Worm (Caenorhabditis elegans): ENCODE data around the gene C48D1.5.

DNA sequence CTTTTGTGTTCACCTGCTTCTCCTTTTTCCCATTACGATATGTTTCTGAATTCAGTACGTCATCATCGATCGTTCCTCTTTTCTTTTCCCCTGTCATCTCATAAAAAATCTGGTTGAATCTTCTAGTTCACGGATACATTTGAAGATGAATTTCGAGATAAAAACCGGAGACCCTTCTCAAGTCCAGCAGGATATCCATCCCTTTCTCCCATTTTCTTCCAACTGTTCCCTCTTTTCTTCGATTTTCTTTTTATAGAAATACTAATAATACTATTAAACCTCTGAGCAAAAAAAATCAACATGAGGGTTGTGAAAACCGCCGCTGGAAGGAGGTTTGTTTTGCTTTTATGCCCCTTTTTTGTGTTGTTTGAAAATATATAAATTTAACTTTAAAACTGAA lies 34.1 kb downstream of the C48D1.5 start, which contains the start of gene bus-12:
- TF ChIP-seq ceh-36 (tag; optimal IDR thresholded peaks at IDR 0.05) (no peak), ama-1 (optimal IDR thresholded peaks at IDR 0.05) (no peak), tbx-37 (GFP tag; conservative IDR thresholded peaks at IDR 0.05) (no peak), sea-1 (GFP tag; conservative IDR thresholded peaks at IDR 0.05) (no peak), pes-1 (GFP tag; IDR thresholded peaks at IDR 0.05) (no peak), tra-4 (tag; optimal IDR thresholded peaks at IDR 0.05) (no peak), aly-1 (tag; optimal IDR thresholded peaks at IDR 0.05) (no peak), hnd-1 (tag; optimal IDR thresholded peaks at IDR 0.05) (no peak), tbx-11 (GFP tag; IDR thresholded peaks at IDR 0.05) (no peak), hmg-4 (GFP tag; optimal IDR thresholded peaks at IDR 0.05) (no peak), hmbx-1 (tag; optimal IDR thresholded peaks at IDR 0.05) (no peak)

Data from whole organism, early embryonic.